Worm (Caenorhabditis elegans) whole organism, young adult: Measurements from ENCODE around the gene T01C3.11.

Experiments
- B0336.3 ChIP-seq: fragments of 200-800 bp; sonication (Bioruptor generic); IDR thresholded peaks from 2 replicates; pipeline ENCODE4 v1.3.6; 2022; ENCODE audit warnings: missing genetic modification characterization, missing compliant biosample characterization
- C17E4.6 ChIP-seq: fragments of 200-800 bp; sonication (Bioruptor generic); IDR thresholded peaks from 2 replicates; pipeline ENCODE4 v1.3.6; 2022; ENCODE audit warnings: missing genetic modification reagents, missing genetic modification characterization, missing compliant biosample characterization
- D2030.7 ChIP-seq: fragments of 200-800 bp; sonication (Bioruptor generic); IDR thresholded peaks from 2 replicates; pipeline ENCODE4 v1.3.6; 2022; ENCODE audit warnings: missing genetic modification reagents, missing genetic modification characterization, missing compliant biosample characterization
- F22D6.2 ChIP-seq: sonication (generic microtip); optimal IDR thresholded peaks from 2 replicates; lab custom pipeline; 2016; ENCODE audit warnings: mild to moderate bottlenecking, missing genetic modification characterization, missing compliant biosample characterization
- F33H1.4 ChIP-seq: fragments of 200-800 bp; sonication (Bioruptor generic); IDR thresholded peaks from 2 replicates; pipeline ENCODE4 v1.3.6; 2022; ENCODE audit warnings: missing genetic modification reagents, missing genetic modification characterization, missing compliant biosample characterization
- F39B2.1 ChIP-seq: fragments of 200-800 bp; sonication (Bioruptor generic); IDR thresholded peaks from 2 replicates; pipeline ENCODE4 v1.3.6; 2022; ENCODE audit warnings: missing genetic modification reagents, missing genetic modification characterization, missing compliant biosample characterization
- F55B11.4 ChIP-seq: sonication (generic microtip); optimal IDR thresholded peaks from 2 replicates; lab custom pipeline; 2016; ENCODE audit warnings: missing compliant biosample characterization, missing genetic modification characterization, borderline replicate concordance; ENCODE audit not compliant: insufficient read depth
- K11D2.4 ChIP-seq: fragments of 200-800 bp; sonication (Bioruptor generic); IDR thresholded peaks from 2 replicates; pipeline ENCODE4 v1.3.6; 2022; ENCODE audit warnings: missing genetic modification reagents, missing genetic modification characterization, missing compliant biosample characterization
- K12H6.12 ChIP-seq: fragments of 200-800 bp; sonication (Bioruptor generic); optimal IDR thresholded peaks from 2 replicates; lab custom pipeline; 2018; ENCODE audit warnings: mild to moderate bottlenecking, missing genetic modification characterization, missing compliant biosample characterization
- T07F8.4 ChIP-seq: sonication (generic microtip); optimal IDR thresholded peaks from 2 replicates; lab custom pipeline; 2016; ENCODE audit warnings: mild to moderate bottlenecking, missing genetic modification characterization, moderate library complexity, missing compliant biosample characterization
- Y53F4B.3 ChIP-seq: fragments of 200-800 bp; sonication (Bioruptor generic); IDR thresholded peaks from 2 replicates; pipeline ENCODE4 v1.3.6; 2022; ENCODE audit warnings: missing genetic modification reagents, missing genetic modification characterization, missing compliant biosample characterization
- Y53G8AR.9 ChIP-seq: fragments of 200-800 bp; sonication (Bioruptor generic); conservative IDR thresholded peaks from 2 replicates; pipeline ENCODE4 v1.3.6; 2022; ENCODE audit warnings: missing genetic modification reagents, missing genetic modification characterization, missing compliant biosample characterization
- Y56A3A.18 ChIP-seq: fragments of 200-800 bp; sonication (Bioruptor generic); IDR thresholded peaks from 2 replicates; pipeline ENCODE4 v1.3.6; 2022; ENCODE audit warnings: missing genetic modification reagents, missing genetic modification characterization, missing compliant biosample characterization
- attf-3 ChIP-seq: fragments of 200-800 bp; sonication (Bioruptor generic); conservative IDR thresholded peaks from 2 replicates; pipeline ENCODE4 v1.3.6; 2022; ENCODE audit warnings: missing genetic modification reagents, missing genetic modification characterization, missing compliant biosample characterization
- attf-5 ChIP-seq: fragments of 200-800 bp; sonication (Bioruptor generic); optimal IDR thresholded peaks from 2 replicates; lab custom pipeline; 2018; ENCODE audit warnings: mild to moderate bottlenecking, missing genetic modification characterization, missing compliant biosample characterization
- bed-1 ChIP-seq: fragments of 200-800 bp; sonication (Bioruptor generic); IDR thresholded peaks from 2 replicates; pipeline ENCODE4 v1.3.6; 2022; ENCODE audit warnings: missing genetic modification reagents, missing genetic modification characterization, missing compliant biosample characterization
- bed-2 ChIP-seq: fragments of 200-800 bp; sonication (Bioruptor generic); IDR thresholded peaks from 2 replicates; pipeline ENCODE4 v1.3.6; 2022; ENCODE audit warnings: missing genetic modification reagents, missing genetic modification characterization, missing compliant biosample characterization
- cebp-1 ChIP-seq, 2 experiments: fragments of 200-800 bp in 1 of 2; sonication (Bioruptor generic) in 1 of 2; sonication (generic microtip) in 1 of 2; IDR thresholded peaks in 1 of 2; optimal IDR thresholded peaks in 1 of 2; 2 replicates each; pipeline versions ENCODE4 v1.3.6 to Lab custom; 2017 to 2022; ENCODE audit warnings: missing compliant biosample characterization in 2 of 2, missing genetic modification characterization in 2 of 2, mild to moderate bottlenecking in 1 of 2, missing genetic modification reagents in 1 of 2, moderate library complexity in 1 of 2
- ceh-27 ChIP-seq: fragments of 200-800 bp; sonication (Bioruptor generic); optimal IDR thresholded peaks from 2 replicates; lab custom pipeline; 2018; ENCODE audit warnings: mild to moderate bottlenecking, missing genetic modification characterization, moderate library complexity, missing compliant biosample characterization
- ceh-40 ChIP-seq: fragments of 200-800 bp; sonication (Bioruptor generic); IDR thresholded peaks from 2 replicates; pipeline ENCODE4 v1.3.6; 2022; ENCODE audit warnings: missing genetic modification characterization, missing compliant biosample characterization
- chd-7 ChIP-seq: sonication (generic microtip); optimal IDR thresholded peaks from 2 replicates; lab custom pipeline; 2016; ENCODE audit warnings: mild to moderate bottlenecking, missing genetic modification characterization, moderate library complexity, missing compliant biosample characterization
- die-1 ChIP-seq: sonication (generic microtip); optimal IDR thresholded peaks from 2 replicates; lab custom pipeline; 2016; ENCODE audit warnings: missing genotype, mild to moderate bottlenecking, missing genetic modification characterization, missing compliant biosample characterization
- dox-1 ChIP-seq: fragments of 200-800 bp; sonication (Bioruptor generic); IDR thresholded peaks from 2 replicates; pipeline ENCODE4 v1.3.6; 2022; ENCODE audit warnings: missing genetic modification reagents, missing genetic modification characterization, missing compliant biosample characterization
- dpff-1 ChIP-seq: sonication (generic microtip); optimal IDR thresholded peaks from 2 replicates; lab custom pipeline; 2017; ENCODE audit warnings: mild to moderate bottlenecking, missing genetic modification characterization, missing compliant biosample characterization
- fkh-3 ChIP-seq: sonication (generic microtip); optimal IDR thresholded peaks from 2 replicates; lab custom pipeline; 2016; ENCODE audit warnings: mild to moderate bottlenecking, missing genetic modification characterization, missing compliant biosample characterization
- gei-17 ChIP-seq: fragments of 200-800 bp; sonication (Bioruptor generic); optimal IDR thresholded peaks from 2 replicates; lab custom pipeline; 2018; ENCODE audit warnings: mild to moderate bottlenecking, missing genetic modification characterization, missing compliant biosample characterization
- him-1 ChIP-seq: sonication (generic microtip); optimal IDR thresholded peaks from 2 replicates; lab custom pipeline; 2016; ENCODE audit warnings: missing genotype, missing genetic modification reagents, missing genetic modification characterization, missing compliant biosample characterization
- hlh-12 ChIP-seq: sonication (generic microtip); optimal IDR thresholded peaks from 2 replicates; lab custom pipeline; 2016; ENCODE audit warnings: missing genetic modification characterization, missing compliant biosample characterization
- hmg-1.2 ChIP-seq: fragments of 200-800 bp; sonication (Bioruptor generic); IDR thresholded peaks from 2 replicates; pipeline ENCODE4 v1.3.6; 2022; ENCODE audit warnings: missing genetic modification reagents, missing genetic modification characterization, missing compliant biosample characterization
- hrde-1 ChIP-seq: sonication (generic microtip); optimal IDR thresholded peaks from 2 replicates; lab custom pipeline; 2016; ENCODE audit warnings: missing genetic modification characterization, mild to moderate bottlenecking, missing compliant biosample characterization, moderate library complexity, missing genotype, missing genetic modification reagents, borderline replicate concordance
- lir-1 ChIP-seq: fragments of 200-800 bp; sonication (Bioruptor generic); conservative IDR thresholded peaks from 2 replicates; pipeline ENCODE4 v1.3.6; 2022; ENCODE audit warnings: missing genetic modification reagents, missing genetic modification characterization, missing compliant biosample characterization
- madf-3 ChIP-seq: fragments of 200-800 bp; sonication (Bioruptor generic); IDR thresholded peaks from 2 replicates; pipeline ENCODE4 v1.3.6; 2022; ENCODE audit warnings: missing genetic modification reagents, missing genetic modification characterization, missing compliant biosample characterization
- madf-8 ChIP-seq: fragments of 200-800 bp; sonication (Bioruptor generic); conservative IDR thresholded peaks from 2 replicates; pipeline ENCODE4 v1.3.6; 2022; ENCODE audit warnings: missing genetic modification reagents, missing genetic modification characterization, missing compliant biosample characterization
- mcd-1 ChIP-seq: fragments of 200-800 bp; sonication (Bioruptor generic); IDR thresholded peaks from 2 replicates; pipeline ENCODE4 v1.3.6; 2022; ENCODE audit warnings: missing genetic modification reagents, missing genetic modification characterization, missing compliant biosample characterization
- mxl-1 ChIP-seq: sonication (generic microtip); optimal IDR thresholded peaks from 2 replicates; lab custom pipeline; 2016; ENCODE audit warnings: missing genetic modification characterization, missing compliant biosample characterization
- nhr-120 ChIP-seq: fragments of 200-800 bp; sonication (Bioruptor generic); IDR thresholded peaks from 2 replicates; pipeline ENCODE4 v1.3.6; 2022; ENCODE audit warnings: missing genetic modification characterization, missing compliant biosample characterization
- nhr-80 ChIP-seq: sonication (generic microtip); optimal IDR thresholded peaks from 2 replicates; lab custom pipeline; 2016; ENCODE audit warnings: missing genetic modification characterization, missing compliant biosample characterization
- rcor-1 ChIP-seq: fragments of 200-800 bp; sonication (Bioruptor generic); IDR thresholded peaks from 2 replicates; pipeline ENCODE4 v1.3.6; 2022; ENCODE audit warnings: missing genetic modification reagents, missing genetic modification characterization, missing compliant biosample characterization
- sea-2 ChIP-seq: fragments of 200-800 bp; sonication (Bioruptor generic); IDR thresholded peaks from 2 replicates; pipeline ENCODE4 v1.3.6; 2022; ENCODE audit warnings: missing genetic modification characterization, missing compliant biosample characterization
- snpc-1.1 ChIP-seq: sonication (generic microtip); optimal IDR thresholded peaks from 2 replicates; lab custom pipeline; 2017; ENCODE audit warnings: missing genetic modification characterization, mild to moderate bottlenecking, missing compliant biosample characterization, antibody characterized with exemption, moderate library complexity, missing genotype, missing genetic modification reagents; ENCODE audit not compliant: insufficient read depth
- snpc-1.3 ChIP-seq: sonication (generic microtip); optimal IDR thresholded peaks from 2 replicates; lab custom pipeline; 2017; ENCODE audit warnings: missing genetic modification characterization, mild to moderate bottlenecking, missing compliant biosample characterization, antibody characterized with exemption, moderate library complexity, missing genotype, missing genetic modification reagents; ENCODE audit not compliant: insufficient read depth
- snpc-4 ChIP-seq, 5 experiments: fragments of 150-350 bp in 1 of 5; sonication (generic microtip) in 4 of 5; optimal IDR thresholded peaks; 2 replicates each; lab custom pipeline; 2014 to 2018; ENCODE audit warnings: missing genetic modification characterization in 5 of 5, missing biosample characterization in 3 of 5, antibody characterized with exemption in 2 of 5, mild to moderate bottlenecking in 2 of 5, missing compliant biosample characterization in 2 of 5, missing genotype in 2 of 5, moderate library complexity in 2 of 5, missing genetic modification reagents in 1 of 5
- somi-1 ChIP-seq: fragments of 200-800 bp; sonication (Bioruptor generic); optimal IDR thresholded peaks from 2 replicates; lab custom pipeline; 2018; ENCODE audit warnings: mild to moderate bottlenecking, missing genetic modification characterization, missing compliant biosample characterization
- tlf-1 ChIP-seq: fragments of 200-800 bp; sonication (Bioruptor generic); optimal IDR thresholded peaks from 2 replicates; lab custom pipeline; 2018; ENCODE audit warnings: mild to moderate bottlenecking, missing genetic modification characterization, missing compliant biosample characterization
- ztf-26 ChIP-seq: sonication (generic microtip); optimal IDR thresholded peaks from 2 replicates; lab custom pipeline; 2017; ENCODE audit warnings: missing genetic modification characterization, missing compliant biosample characterization
- ztf-3 ChIP-seq: fragments of 200-800 bp; sonication (Bioruptor generic); optimal IDR thresholded peaks from 2 replicates; lab custom pipeline; 2018; ENCODE audit warnings: mild to moderate bottlenecking, missing genetic modification characterization, missing compliant biosample characterization
- ztf-6 ChIP-seq: fragments of 200-800 bp; sonication (Bioruptor generic); IDR thresholded peaks from 2 replicates; pipeline ENCODE4 v1.3.6; 2022; ENCODE audit warnings: missing genetic modification reagents, missing genetic modification characterization, missing compliant biosample characterization

The T01C3.11 gene

DNA sequence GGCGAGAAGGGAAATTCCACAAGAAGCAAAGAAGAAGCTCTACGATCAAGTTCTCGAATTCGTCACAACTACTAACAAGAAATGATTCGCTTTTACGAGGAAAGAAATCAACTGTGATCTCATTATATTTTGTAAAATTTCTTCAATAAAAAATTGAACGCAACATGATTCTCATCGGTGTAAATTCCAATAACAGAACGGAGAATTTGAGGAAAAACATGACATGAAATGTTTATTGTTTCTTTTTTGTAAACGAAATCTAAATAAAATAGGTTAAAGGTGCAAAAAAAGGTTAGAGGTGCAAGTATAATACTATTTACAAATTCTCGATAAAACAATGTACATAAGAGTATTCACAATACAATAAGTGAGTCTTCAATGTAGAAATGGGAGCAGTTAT is 7.8 kb upstream of the T01C3.11 start:
- TF ChIP-seq rcor-1 (GFP tag; lab: Robert Waterston, UW): peak; percentile 69
- peak; percentile 42 for TF ChIP-seq D2030.7 (GFP tag; lab: Robert Waterston, UW)
- 0 out of 2 replicates have a peak, but pooled peaks have one; percentile 43 for TF ChIP-seq F39B2.1 (GFP tag; lab: Robert Waterston, UW)
- TF ChIP-seq nhr-120: no peak
- TF ChIP-seq madf-3 (GFP tag; lab: Robert Waterston, UW): peak; percentile 48; the same call in 1 of the 2 replicates
- TF ChIP-seq attf-5 (GFP tag; lab: Kevin White, UChicago): peak; percentile 28
- peak; percentile 50 for TF ChIP-seq die-1 (tag; lab: Kevin White, UChicago)
- peak; percentile 84 for TF ChIP-seq B0336.3 (GFP tag; lab: Robert Waterston, UW)
- TF ChIP-seq ztf-6 (GFP tag; lab: Robert Waterston, UW): no peak
- peak; percentile 14 for TF ChIP-seq snpc-1.1
- TF ChIP-seq T07F8.4: no peak
- TF ChIP-seq F33H1.4: 0 out of 2 replicates have a peak, but pooled peaks have one; percentile 23
- no peak for TF ChIP-seq F55B11.4 (tag; lab: Kevin White, UChicago)
- no peak for TF ChIP-seq K11D2.4 (GFP tag; lab: Robert Waterston, UW)
- no peak for TF ChIP-seq bed-1 (GFP tag; lab: Robert Waterston, UW)
- TF ChIP-seq sea-2 (GFP tag; lab: Robert Waterston, UW): no peak
- TF ChIP-seq snpc-4 (GFP tag; optimal IDR thresholded peaks at IDR 0.05; lab: Kevin White, UChicago): no peak
- TF ChIP-seq snpc-4 (tag; optimal IDR thresholded peaks at IDR 0.05; lab: Kevin White, UChicago): no peak
- TF ChIP-seq Y53G8AR.9 (GFP tag; lab: Robert Waterston, UW): peak; percentile 83; the same call in 1 of the 2 replicates
- TF ChIP-seq hrde-1: peak; percentile 89
- TF ChIP-seq attf-3 (GFP tag; lab: Robert Waterston, UW): no peak
- no peak for TF ChIP-seq chd-7
- TF ChIP-seq Y56A3A.18 (GFP tag; lab: Robert Waterston, UW): no peak
- TF ChIP-seq dox-1: no peak; the same call in 1 of the 2 replicates
- TF ChIP-seq lir-1 (GFP tag; lab: Robert Waterston, UW): no peak
- TF ChIP-seq ceh-40: 0 out of 2 replicates have a peak, but pooled peaks have one; percentile 41
- peak; percentile 23; the same call in 1 of the 2 replicates for TF ChIP-seq madf-8 (GFP tag; lab: Robert Waterston, UW)
- peak; percentile 12; the same call in 1 of the 2 replicates for TF ChIP-seq hmg-1.2 (GFP tag; lab: Robert Waterston, UW)
- TF ChIP-seq gei-17: no peak
- TF ChIP-seq ztf-26 (tag; lab: Kevin White, UChicago): no peak
- no peak for TF ChIP-seq hlh-12
- no peak for TF ChIP-seq K12H6.12 (tag; lab: Kevin White, UChicago)
- no peak for TF ChIP-seq dpff-1 (tag; lab: Kevin White, UChicago)
- TF ChIP-seq snpc-1.3: peak; percentile 85
- no peak for TF ChIP-seq mxl-1 (tag; lab: Kevin White, UChicago)
- no peak for TF ChIP-seq nhr-80
- no peak for TF ChIP-seq cebp-1 (GFP tag; IDR thresholded peaks at IDR 0.05; lab: Robert Waterston, UW)
- TF ChIP-seq cebp-1 (tag; optimal IDR thresholded peaks at IDR 0.05; lab: Kevin White, UChicago): peak; percentile 21
- no peak for TF ChIP-seq him-1 (tag; lab: Kevin White, UChicago)
- TF ChIP-seq ztf-3 (GFP tag; lab: Kevin White, UChicago): no peak
- TF ChIP-seq ceh-27 (GFP tag; lab: Kevin White, UChicago): no peak
- no peak for TF ChIP-seq somi-1 (GFP tag; lab: Kevin White, UChicago)
- TF ChIP-seq C17E4.6 (GFP tag; lab: Robert Waterston, UW): 0 out of 2 replicates have a peak, but pooled peaks have one; percentile 44
- TF ChIP-seq fkh-3: no peak
- no peak for TF ChIP-seq tlf-1
- no peak for TF ChIP-seq F22D6.2
- TF ChIP-seq Y53F4B.3: no peak
- TF ChIP-seq bed-2 (GFP tag; lab: Robert Waterston, UW): no peak
- no peak for TF ChIP-seq mcd-1 (GFP tag; lab: Robert Waterston, UW)
